Fruit fly (Drosophila melanogaster) whole organism, wandering third instar larva: ENCODE data around the gene CG42729.

ENCODE experiments used
- Dfd ChIP-seq: fragments of >200 bp; optimal IDR thresholded peaks from 2 replicates; lab custom pipeline; 2017; ENCODE audit warnings: missing biosample characterization, missing genetic modification characterization
- pan ChIP-seq: fragments of >200 bp; optimal IDR thresholded peaks from 2 replicates; lab custom pipeline; 2017
- psq ChIP-seq: fragments of 200-800 bp; sonication (Bioruptor generic); optimal IDR thresholded peaks from 3 replicates; lab custom pipeline; 2017; ENCODE audit warnings: missing biosample characterization, mild to moderate bottlenecking, missing genetic modification characterization, moderate library complexity

dm6 chr3L:15541281-15541680, 14.0 kb upstream of the CG42729 start:
- TF ChIP-seq pan (lab: Kevin White, UChicago): no peak
- no peak for TF ChIP-seq Dfd
- no peak for TF ChIP-seq psq (GFP tag; lab: Kevin White, UChicago)
